Worm (Caenorhabditis elegans) whole organism, L3 larva: ENCODE results near the gene sod-5.

ENCODE experiments used
- ama-1 ChIP-seq: fragments of 150-350 bp; optimal IDR thresholded peaks from 2 replicates; lab custom pipeline; 2018
- ceh-28 ChIP-seq: fragments of 150-350 bp; optimal IDR thresholded peaks from 2 replicates; lab custom pipeline; 2014; ENCODE audit warnings: missing biosample characterization, missing genetic modification reagents, missing genetic modification characterization
- ceh-9 ChIP-seq: sonication (generic microtip); optimal IDR thresholded peaks from 2 replicates; lab custom pipeline; 2018; ENCODE audit warnings: missing biosample characterization, missing genetic modification characterization
- fos-1 ChIP-seq: fragments of 150-350 bp; optimal IDR thresholded peaks from 2 replicates; lab custom pipeline; 2014; ENCODE audit warnings: missing biosample characterization, missing genetic modification characterization
- lin-39 ChIP-seq: fragments of 150-350 bp; optimal IDR thresholded peaks from 2 replicates; lab custom pipeline; 2018; ENCODE audit warnings: missing biosample characterization, missing genetic modification reagents, missing genetic modification characterization
- nhr-11 ChIP-seq: fragments of 150-350 bp; optimal IDR thresholded peaks from 2 replicates; lab custom pipeline; 2014; ENCODE audit warnings: missing biosample characterization, missing genetic modification characterization
- nhr-28 ChIP-seq: fragments of 150-350 bp; optimal IDR thresholded peaks from 2 replicates; lab custom pipeline; 2014; ENCODE audit warnings: missing biosample characterization, missing genetic modification characterization
- nhr-77 ChIP-seq: fragments of 150-350 bp; optimal IDR thresholded peaks from 2 replicates; lab custom pipeline; 2014; ENCODE audit warnings: missing biosample characterization, missing genetic modification characterization
- pqm-1 ChIP-seq: fragments of 150-350 bp; optimal IDR thresholded peaks from 2 replicates; lab custom pipeline; 2017; ENCODE audit warnings: missing biosample characterization, missing genetic modification characterization, inconsistent platforms
- snpc-4 ChIP-seq: fragments of 150-350 bp; optimal IDR thresholded peaks from 2 replicates; lab custom pipeline; 2014; ENCODE audit warnings: missing biosample characterization, missing genetic modification characterization
- tbx-2 ChIP-seq: sonication (generic microtip); optimal IDR thresholded peaks from 2 replicates; lab custom pipeline; 2016; ENCODE audit warnings: mild to moderate bottlenecking, missing genetic modification characterization, missing compliant biosample characterization
- ztf-11 ChIP-seq: fragments of 150-350 bp; optimal IDR thresholded peaks from 2 replicates; lab custom pipeline; 2014; ENCODE audit warnings: missing biosample characterization, missing genetic modification characterization

- TF ChIP-seq nhr-77 (no peak), nhr-28 (tag; lab: Kevin White, UChicago) (no peak), lin-39 (tag; lab: Kevin White, UChicago) (no peak), snpc-4 (tag; lab: Kevin White, UChicago) (no peak), tbx-2 (no peak), ztf-11 (tag; lab: Kevin White, UChicago) (no peak), nhr-11 (no peak), ceh-28 (tag; lab: Kevin White, UChicago) (no peak), pqm-1 (tag; lab: Kevin White, UChicago) (no peak), ama-1 (lab: Kevin White, UChicago) (no peak), ceh-9 (tag; lab: Kevin White, UChicago) (no peak), fos-1 (no peak)
These were observed 34.1 kb upstream of the sod-5 start, which contains the start of gene fkh-6 for ce11 chrII:4383306-4383705.
